Worm (Caenorhabditis elegans) whole organism, L3 larva: ENCODE data around the gene nhr-72.

ENCODE experiments used
- R02D3.7 ChIP-seq: fragments of 150-350 bp; optimal IDR thresholded peaks from 2 replicates; lab custom pipeline; 2014; ENCODE audit warnings: missing biosample characterization, missing genetic modification characterization
- ZK546.5 ChIP-seq: sonication (generic microtip); optimal IDR thresholded peaks from 2 replicates; lab custom pipeline; 2017; ENCODE audit warnings: missing biosample characterization, missing genetic modification characterization
- aly-2 ChIP-seq: fragments of 150-350 bp; optimal IDR thresholded peaks from 2 replicates; lab custom pipeline; 2014; ENCODE audit warnings: missing biosample characterization, missing genetic modification characterization
- ceh-16 ChIP-seq: sonication (generic microtip); optimal IDR thresholded peaks from 2 replicates; lab custom pipeline; 2017; ENCODE audit warnings: missing biosample characterization, missing genetic modification characterization
- ceh-28 ChIP-seq: fragments of 150-350 bp; optimal IDR thresholded peaks from 2 replicates; lab custom pipeline; 2014; ENCODE audit warnings: missing biosample characterization, missing genetic modification reagents, missing genetic modification characterization
- ceh-82 ChIP-seq: fragments of 150-350 bp; optimal IDR thresholded peaks from 2 replicates; lab custom pipeline; 2014; ENCODE audit warnings: missing biosample characterization, missing genetic modification characterization
- ceh-9 ChIP-seq: sonication (generic microtip); optimal IDR thresholded peaks from 2 replicates; lab custom pipeline; 2018; ENCODE audit warnings: missing biosample characterization, missing genetic modification characterization
- daf-12 ChIP-seq: fragments of 150-350 bp; optimal IDR thresholded peaks from 2 replicates; lab custom pipeline; 2014; ENCODE audit warnings: missing biosample characterization, missing genetic modification reagents, missing genetic modification characterization
- egl-27 ChIP-seq: sonication (generic microtip); optimal IDR thresholded peaks from 4 replicates; lab custom pipeline; 2017; ENCODE audit warnings: missing biosample characterization, missing genetic modification reagents, missing genetic modification characterization
- egl-5 ChIP-seq: fragments of 150-350 bp; optimal IDR thresholded peaks from 2 replicates; lab custom pipeline; 2017; ENCODE audit warnings: missing biosample characterization, missing genetic modification reagents, missing genetic modification characterization, inconsistent platforms
- elt-1 ChIP-seq: fragments of 150-350 bp; optimal IDR thresholded peaks from 2 replicates; lab custom pipeline; 2014; ENCODE audit warnings: missing biosample characterization, missing genetic modification characterization
- elt-2 ChIP-seq: sonication (generic microtip); optimal IDR thresholded peaks from 2 replicates; lab custom pipeline; 2016; ENCODE audit warnings: missing genetic modification reagents, mild to moderate bottlenecking, missing genetic modification characterization, missing compliant biosample characterization
- elt-3 ChIP-seq, 3 experiments: fragments of 150-350 bp in 1 of 3; sonication (generic microtip) in 2 of 3; optimal IDR thresholded peaks; 2 replicates in 2 of 3; 4 replicates in 1 of 3; lab custom pipeline; 2014 to 2017; ENCODE audit warnings: missing biosample characterization in 3 of 3, missing genetic modification characterization in 3 of 3
- eor-1 ChIP-seq, 2 experiments: fragments of 150-350 bp; optimal IDR thresholded peaks; 2 replicates each; lab custom pipeline; 2014 to 2018; ENCODE audit warnings: missing biosample characterization in 2 of 2, missing genetic modification characterization in 2 of 2
- fkh-10 ChIP-seq: sonication (generic microtip); optimal IDR thresholded peaks from 2 replicates; lab custom pipeline; 2017; ENCODE audit warnings: missing biosample characterization, missing genetic modification reagents, missing genetic modification characterization
- fkh-2 ChIP-seq: fragments of 150-350 bp; optimal IDR thresholded peaks from 2 replicates; lab custom pipeline; 2014; ENCODE audit warnings: missing biosample characterization, missing genetic modification reagents, missing genetic modification characterization
- hmg-11 ChIP-seq: sonication (generic microtip); optimal IDR thresholded peaks from 2 replicates; lab custom pipeline; 2016; ENCODE audit warnings: missing genetic modification characterization, missing compliant biosample characterization
- lin-15B ChIP-seq: fragments of 150-350 bp; optimal IDR thresholded peaks from 2 replicates; lab custom pipeline; 2014; ENCODE audit warnings: missing biosample characterization, missing genetic modification characterization
- lin-39 ChIP-seq: fragments of 150-350 bp; optimal IDR thresholded peaks from 2 replicates; lab custom pipeline; 2018; ENCODE audit warnings: missing biosample characterization, missing genetic modification reagents, missing genetic modification characterization
- lsy-12 ChIP-seq: sonication (generic microtip); optimal IDR thresholded peaks from 2 replicates; lab custom pipeline; 2016; ENCODE audit warnings: mild to moderate bottlenecking, missing genetic modification characterization, missing compliant biosample characterization
- mdl-1 ChIP-seq: fragments of 150-350 bp; optimal IDR thresholded peaks from 2 replicates; lab custom pipeline; 2014; ENCODE audit warnings: missing biosample characterization, missing genetic modification characterization
- nfya-1 ChIP-seq: sonication (generic microtip); optimal IDR thresholded peaks from 2 replicates; lab custom pipeline; 2017; ENCODE audit warnings: missing genetic modification characterization, mild to moderate bottlenecking, missing compliant biosample characterization, antibody characterized with exemption, moderate library complexity; ENCODE audit not compliant: insufficient read depth
- nhr-11 ChIP-seq: fragments of 150-350 bp; optimal IDR thresholded peaks from 2 replicates; lab custom pipeline; 2014; ENCODE audit warnings: missing biosample characterization, missing genetic modification characterization
- nhr-12 ChIP-seq: fragments of 150-350 bp; optimal IDR thresholded peaks from 2 replicates; lab custom pipeline; 2014; ENCODE audit warnings: missing biosample characterization, missing genetic modification characterization
- nhr-23 ChIP-seq: fragments of 150-350 bp; optimal IDR thresholded peaks from 2 replicates; lab custom pipeline; 2014; ENCODE audit warnings: missing biosample characterization, missing genetic modification reagents, missing genetic modification characterization
- nhr-237 ChIP-seq: fragments of 150-350 bp; optimal IDR thresholded peaks from 2 replicates; lab custom pipeline; 2014; ENCODE audit warnings: missing biosample characterization, missing genetic modification characterization
- nhr-25 ChIP-seq: sonication (generic microtip); optimal IDR thresholded peaks from 2 replicates; lab custom pipeline; 2017; ENCODE audit warnings: missing biosample characterization, missing genetic modification characterization
- nhr-43 ChIP-seq: sonication (generic microtip); optimal IDR thresholded peaks from 2 replicates; lab custom pipeline; 2016; ENCODE audit warnings: mild to moderate bottlenecking, missing genetic modification characterization, missing compliant biosample characterization; ENCODE audit not compliant: poor library complexity, severe bottlenecking
- nhr-67 ChIP-seq: fragments of 150-350 bp; optimal IDR thresholded peaks from 2 replicates; lab custom pipeline; 2014; ENCODE audit warnings: missing biosample characterization, missing genetic modification characterization
- nhr-76 ChIP-seq: fragments of 150-350 bp; sonication (generic microtip); optimal IDR thresholded peaks from 5 replicates; lab custom pipeline; 2014; ENCODE audit warnings: missing biosample characterization, missing genetic modification characterization
- pqm-1 ChIP-seq: fragments of 150-350 bp; optimal IDR thresholded peaks from 2 replicates; lab custom pipeline; 2017; ENCODE audit warnings: missing biosample characterization, missing genetic modification characterization, inconsistent platforms
- snpc-4 ChIP-seq: fragments of 150-350 bp; optimal IDR thresholded peaks from 2 replicates; lab custom pipeline; 2014; ENCODE audit warnings: missing biosample characterization, missing genetic modification characterization
- tbx-2 ChIP-seq: sonication (generic microtip); optimal IDR thresholded peaks from 2 replicates; lab custom pipeline; 2016; ENCODE audit warnings: mild to moderate bottlenecking, missing genetic modification characterization, missing compliant biosample characterization
- unc-39 ChIP-seq: sonication (generic microtip); optimal IDR thresholded peaks from 4 replicates; lab custom pipeline; 2017; ENCODE audit warnings: missing biosample characterization, missing genetic modification characterization
- zag-1 ChIP-seq: fragments of 150-350 bp; optimal IDR thresholded peaks from 2 replicates; lab custom pipeline; 2014; ENCODE audit warnings: missing biosample characterization, missing genetic modification characterization
- ztf-11 ChIP-seq: fragments of 150-350 bp; optimal IDR thresholded peaks from 2 replicates; lab custom pipeline; 2014; ENCODE audit warnings: missing biosample characterization, missing genetic modification characterization
- ztf-4 ChIP-seq: fragments of 150-350 bp; optimal IDR thresholded peaks from 2 replicates; lab custom pipeline; 2014; ENCODE audit warnings: missing biosample characterization, missing genetic modification characterization

The nhr-72 gene

ce11 chrII:3843305-3843704 lies 7.2 kb downstream of the nhr-72 start, which contains the start of the genes C17A2.7 and C17A2.3:
Gene C17A2.7 (minus strand): TSS chrII:3843405.
Gene C17A2.3 (plus strand): TSS chrII:3843609.
- TF ChIP-seq nhr-237 (tag; lab: Kevin White, UChicago) (no peak), nfya-1 (tag; lab: Kevin White, UChicago) (no peak), ceh-9 (tag; lab: Kevin White, UChicago) (no peak), ztf-4 (tag; lab: Kevin White, UChicago) (no peak), hmg-11 (no peak), aly-2 (tag; lab: Kevin White, UChicago) (no peak), elt-3 (tag; optimal IDR thresholded peaks at IDR 0.05; lab: Kevin White, UChicago) (no peak), egl-27 (tag; lab: Kevin White, UChicago) (no peak), zag-1 (tag; lab: Kevin White, UChicago) (no peak), nhr-43 (tag; lab: Kevin White, UChicago) (no peak), ceh-28 (tag; lab: Kevin White, UChicago) (no peak), tbx-2 (tag; lab: Kevin White, UChicago) (no peak), elt-1 (tag; lab: Kevin White, UChicago) (no peak), snpc-4 (tag; lab: Kevin White, UChicago) (no peak), ZK546.5 (tag; lab: Kevin White, UChicago) (no peak), pqm-1 (no peak), nhr-23 (tag; lab: Kevin White, UChicago) (no peak), elt-2 (no peak), lin-39 (no peak)

ce11 chrII:3839562-3839961 lies 11.0 kb downstream of the nhr-72 start, which contains the start of gene C17A2.4:
Gene C17A2.4 (plus strand): TSS chrII:3839862.
- TF ChIP-seq R02D3.7 (tag; lab: Kevin White, UChicago) = no peak
- TF ChIP-seq fkh-10 = no peak
- no peak for TF ChIP-seq elt-2
- no peak for TF ChIP-seq ceh-9 (tag; lab: Kevin White, UChicago)
- TF ChIP-seq mdl-1 (tag; lab: Kevin White, UChicago) = no peak
- no peak for TF ChIP-seq elt-3 (tag; optimal IDR thresholded peaks at IDR 0.05; lab: Kevin White, UChicago)
- TF ChIP-seq ceh-82 (tag; lab: Kevin White, UChicago) = no peak
- no peak for TF ChIP-seq tbx-2 (tag; lab: Kevin White, UChicago)
- no peak for TF ChIP-seq nhr-67 (tag; lab: Kevin White, UChicago)
- TF ChIP-seq nhr-23 (tag; lab: Kevin White, UChicago) = no peak

- TF ChIP-seq eor-1 (tag; optimal IDR thresholded peaks at IDR 0.05; lab: Kevin White, UChicago) (no peak), elt-1 (tag; lab: Kevin White, UChicago) (no peak), nhr-237 (tag; lab: Kevin White, UChicago) (no peak), hmg-11 (no peak)
Measured at ce11 chrII:3835915-3836314, 14.6 kb downstream of the nhr-72 start, which contains the start of gene oac-4. Gene oac-4 (minus strand): TSS chrII:3836015.

ce11 chrII:3832383-3832782 lies 18.2 kb downstream of the nhr-72 start, which contains the start of gene F54D10.9:
Gene F54D10.9 (minus strand): TSS chrII:3832483.
- no peak for TF ChIP-seq nhr-76 (tag; lab: Kevin White, UChicago)
- TF ChIP-seq ztf-11 (tag; lab: Kevin White, UChicago) = no peak
- TF ChIP-seq elt-1 (tag; lab: Kevin White, UChicago) = no peak
- TF ChIP-seq ceh-16 (tag; lab: Kevin White, UChicago) = no peak
- TF ChIP-seq nhr-67 (tag; lab: Kevin White, UChicago) = no peak
- TF ChIP-seq fkh-2 (tag; lab: Kevin White, UChicago) = no peak
- TF ChIP-seq ceh-82 (tag; lab: Kevin White, UChicago) = no peak
- no peak for TF ChIP-seq nhr-12 (tag; lab: Kevin White, UChicago)
- TF ChIP-seq daf-12 (tag; lab: Kevin White, UChicago) = no peak
- no peak for TF ChIP-seq nhr-25
- TF ChIP-seq lsy-12 (tag; lab: Kevin White, UChicago) = no peak
- TF ChIP-seq R02D3.7 (tag; lab: Kevin White, UChicago) = no peak
- TF ChIP-seq nhr-237 (tag; lab: Kevin White, UChicago) = no peak
- TF ChIP-seq unc-39 (tag; lab: Kevin White, UChicago) = no peak
- no peak for TF ChIP-seq nhr-11 (tag; lab: Kevin White, UChicago)
- no peak for TF ChIP-seq nhr-23 (tag; lab: Kevin White, UChicago)
- TF ChIP-seq lin-15B (tag; lab: Kevin White, UChicago) = no peak
- no peak for TF ChIP-seq egl-5 (tag; lab: Kevin White, UChicago)
- TF ChIP-seq, all 47 proteins: peak for 0
